Worm (Caenorhabditis elegans) whole organism, L2 larva: Measurements from ENCODE around the gene popl-7.

Source experiments
- C34F6.9 ChIP-seq: fragments of 150-350 bp; optimal IDR thresholded peaks from 2 replicates; lab custom pipeline; 2014; ENCODE audit warnings: missing biosample characterization, missing genetic modification characterization
- F13H6.1 ChIP-seq: sonication (generic microtip); optimal IDR thresholded peaks from 2 replicates; lab custom pipeline; 2016; ENCODE audit warnings: missing genetic modification characterization, missing compliant biosample characterization
- Y55F3AM.14 ChIP-seq: fragments of 200-800 bp; sonication (Bioruptor generic); optimal IDR thresholded peaks from 2 replicates; lab custom pipeline; 2018; ENCODE audit warnings: mild to moderate bottlenecking, missing genetic modification characterization, missing compliant biosample characterization
- ZK546.5 ChIP-seq: sonication (generic microtip); optimal IDR thresholded peaks from 2 replicates; lab custom pipeline; 2017; ENCODE audit warnings: missing biosample characterization, missing genetic modification characterization
- aly-2 ChIP-seq: fragments of 150-350 bp; optimal IDR thresholded peaks from 2 replicates; lab custom pipeline; 2014; ENCODE audit warnings: missing biosample characterization, missing genetic modification characterization
- ama-1 ChIP-seq: fragments of 150-350 bp; optimal IDR thresholded peaks from 2 replicates; lab custom pipeline; 2018; ENCODE audit warnings: inconsistent platforms
- ceh-16 ChIP-seq: fragments of 150-350 bp; optimal IDR thresholded peaks from 2 replicates; lab custom pipeline; 2014; ENCODE audit warnings: missing biosample characterization, missing genetic modification characterization
- crh-2 ChIP-seq: sonication (generic microtip); optimal IDR thresholded peaks from 2 replicates; lab custom pipeline; 2017; ENCODE audit warnings: missing biosample characterization, missing genetic modification characterization
- dmd-4 ChIP-seq: sonication (generic microtip); optimal IDR thresholded peaks from 2 replicates; lab custom pipeline; 2017; ENCODE audit warnings: missing biosample characterization, missing genetic modification characterization
- egl-27 ChIP-seq: sonication (generic microtip); optimal IDR thresholded peaks from 3 replicates; lab custom pipeline; 2017; ENCODE audit warnings: missing biosample characterization, missing genetic modification reagents, missing genetic modification characterization
- elt-3 ChIP-seq: sonication (generic microtip); optimal IDR thresholded peaks from 2 replicates; lab custom pipeline; 2017; ENCODE audit warnings: missing biosample characterization, missing genetic modification characterization
- fos-1 ChIP-seq: fragments of 150-350 bp; optimal IDR thresholded peaks from 2 replicates; lab custom pipeline; 2014; ENCODE audit warnings: missing biosample characterization, missing genetic modification characterization
- gmeb-1 ChIP-seq: fragments of 150-350 bp; optimal IDR thresholded peaks from 2 replicates; lab custom pipeline; 2014; ENCODE audit warnings: missing biosample characterization, missing genetic modification characterization
- lin-13 ChIP-seq: fragments of 150-350 bp; optimal IDR thresholded peaks from 2 replicates; lab custom pipeline; 2014; ENCODE audit warnings: missing biosample characterization, missing genetic modification reagents, missing genetic modification characterization
- lsy-2 ChIP-seq, 2 experiments: fragments of 150-350 bp in 1 of 2; sonication (generic microtip) in 1 of 2; optimal IDR thresholded peaks; 2 replicates each; lab custom pipeline; 2014 to 2017; ENCODE audit warnings: missing biosample characterization in 2 of 2, missing genetic modification characterization in 2 of 2
- mdl-1 ChIP-seq, 2 experiments: fragments of 150-350 bp in 1 of 2; sonication (generic microtip) in 1 of 2; optimal IDR thresholded peaks; 2 replicates each; lab custom pipeline; 2017; ENCODE audit warnings: missing biosample characterization in 2 of 2, missing genetic modification characterization in 2 of 2
- nhr-10 ChIP-seq: sonication (generic microtip); optimal IDR thresholded peaks from 2 replicates; lab custom pipeline; 2017; ENCODE audit warnings: missing biosample characterization, missing genetic modification characterization
- nhr-12 ChIP-seq: fragments of 150-350 bp; optimal IDR thresholded peaks from 2 replicates; lab custom pipeline; 2014; ENCODE audit warnings: missing biosample characterization, missing genetic modification characterization
- nhr-129 ChIP-seq: fragments of 150-350 bp; optimal IDR thresholded peaks from 2 replicates; lab custom pipeline; 2014; ENCODE audit warnings: missing biosample characterization, missing genetic modification characterization
- nhr-21 ChIP-seq: fragments of 150-350 bp; optimal IDR thresholded peaks from 2 replicates; lab custom pipeline; 2014; ENCODE audit warnings: missing biosample characterization, missing genetic modification characterization
- nhr-23 ChIP-seq: fragments of 150-350 bp; optimal IDR thresholded peaks from 2 replicates; lab custom pipeline; 2014; ENCODE audit warnings: missing biosample characterization, missing genetic modification reagents, missing genetic modification characterization
- nhr-25 ChIP-seq: fragments of 150-350 bp; sonication (generic microtip); optimal IDR thresholded peaks from 3 replicates; lab custom pipeline; 2014; ENCODE audit warnings: missing biosample characterization, missing genetic modification characterization
- nhr-6 ChIP-seq: fragments of 150-350 bp; optimal IDR thresholded peaks from 2 replicates; lab custom pipeline; 2014; ENCODE audit warnings: missing biosample characterization, missing genetic modification characterization
- nhr-77 ChIP-seq: fragments of 150-350 bp; optimal IDR thresholded peaks from 2 replicates; lab custom pipeline; 2014; ENCODE audit warnings: missing biosample characterization, missing genetic modification characterization
- peb-1 ChIP-seq: fragments of 150-350 bp; optimal IDR thresholded peaks from 2 replicates; lab custom pipeline; 2014; ENCODE audit warnings: missing biosample characterization, missing genetic modification characterization
- sem-4 ChIP-seq: fragments of 150-350 bp; optimal IDR thresholded peaks from 2 replicates; lab custom pipeline; 2014; ENCODE audit warnings: missing biosample characterization, missing genetic modification reagents, missing genetic modification characterization
- skn-1 ChIP-seq: sonication (generic microtip); optimal IDR thresholded peaks from 2 replicates; lab custom pipeline; 2017; ENCODE audit warnings: missing biosample characterization, missing genetic modification characterization
- sma-3 ChIP-seq: sonication (generic microtip); optimal IDR thresholded peaks from 2 replicates; lab custom pipeline; 2016; ENCODE audit warnings: missing genetic modification reagents, missing genetic modification characterization, missing compliant biosample characterization
- sma-9 ChIP-seq, 2 experiments: fragments of 150-350 bp in 1 of 2; sonication (generic microtip) in 1 of 2; optimal IDR thresholded peaks; 2 replicates each; lab custom pipeline; 2014 to 2016; ENCODE audit warnings: missing genetic modification characterization in 2 of 2, mild to moderate bottlenecking in 1 of 2, missing biosample characterization in 1 of 2, missing compliant biosample characterization in 1 of 2, missing genetic modification reagents in 1 of 2, moderate library complexity in 1 of 2
- unc-39 ChIP-seq: fragments of 150-350 bp; optimal IDR thresholded peaks from 2 replicates; lab custom pipeline; 2014; ENCODE audit warnings: missing biosample characterization, missing genetic modification characterization
- unc-55 ChIP-seq: fragments of 150-350 bp; sonication (generic microtip); optimal IDR thresholded peaks from 3 replicates; lab custom pipeline; 2014; ENCODE audit warnings: missing biosample characterization, missing genetic modification reagents, missing genetic modification characterization
- unc-62 ChIP-seq: fragments of 150-350 bp; optimal IDR thresholded peaks from 2 replicates; lab custom pipeline; 2014; ENCODE audit warnings: missing biosample characterization, missing genetic modification reagents, missing genetic modification characterization
- zag-1 ChIP-seq: fragments of 150-350 bp; optimal IDR thresholded peaks from 2 replicates; lab custom pipeline; 2014; ENCODE audit warnings: missing biosample characterization, missing genetic modification characterization
- ztf-1 ChIP-seq: fragments of 200-800 bp; sonication (Bioruptor generic); conservative IDR thresholded peaks from 2 replicates; pipeline ENCODE4 v1.3.6; 2022; ENCODE audit warnings: missing genetic modification characterization, missing compliant biosample characterization
- ztf-11 ChIP-seq: sonication (generic microtip); optimal IDR thresholded peaks from 2 replicates; lab custom pipeline; 2017; ENCODE audit warnings: missing biosample characterization, missing genetic modification characterization
- ztf-4 ChIP-seq: fragments of 150-350 bp; optimal IDR thresholded peaks from 2 replicates; lab custom pipeline; 2014; ENCODE audit warnings: missing biosample characterization, missing genetic modification characterization

The popl-7 gene

DNA sequence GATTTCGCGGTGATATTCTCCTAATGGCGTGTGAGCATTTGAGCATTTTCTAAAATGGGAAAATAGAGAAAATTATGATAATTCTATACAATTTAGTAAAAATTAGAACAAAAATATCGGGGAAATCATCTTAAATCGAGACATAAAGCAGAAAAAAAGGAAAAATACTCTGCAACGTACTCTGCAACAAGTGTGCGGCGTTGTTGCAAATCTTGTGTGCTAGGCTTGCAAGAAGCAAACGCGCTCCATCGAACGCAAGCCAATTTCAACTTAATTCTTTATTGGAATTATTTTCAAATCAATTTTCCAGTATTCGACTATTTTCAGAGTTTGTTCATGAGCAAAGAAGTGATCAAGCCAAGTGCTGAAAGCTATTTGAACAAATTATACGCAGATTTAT is 15.6 kb downstream of the popl-7 start, which contains the start of the genes Y62E10A.20, Y62E10A.23 and mdt-9 (continued):
- TF ChIP-seq dmd-4 (tag; lab: Kevin White, UChicago) = no peak
- peak; percentile 45 to 86 for TF ChIP-seq lsy-2 (tag; optimal IDR thresholded peaks at IDR 0.05; lab: Kevin White, UChicago)
- TF ChIP-seq egl-27 = peak; percentile 50
- no peak for TF ChIP-seq ztf-1 (GFP tag; lab: Robert Waterston, UW)
- peak; percentile 32 for TF ChIP-seq fos-1 (tag; lab: Kevin White, UChicago)

ce11 chrIV:13386903-13387302 is 16.4 kb downstream of the popl-7 start, which contains the start of gene lsm-3:
TSS of gene lsm-3 (plus strand) at chrIV:13387203.
- no peak for TF ChIP-seq unc-62 (GFP tag; lab: Kevin White, UChicago)
- TF ChIP-seq lin-13 (GFP tag; lab: Kevin White, UChicago) = no peak
- TF ChIP-seq sma-9 (GFP tag; optimal IDR thresholded peaks at IDR 0.05; lab: Kevin White, UChicago) = no peak
- TF ChIP-seq sma-9 (tag; optimal IDR thresholded peaks at IDR 0.05; lab: Kevin White, UChicago) = no peak
- TF ChIP-seq peb-1 (tag; lab: Kevin White, UChicago) = no peak
- no peak for TF ChIP-seq C34F6.9 (tag; lab: Kevin White, UChicago)
- TF ChIP-seq zag-1 (tag; lab: Kevin White, UChicago) = no peak
- no peak for TF ChIP-seq unc-39 (tag; lab: Kevin White, UChicago)
- no peak for TF ChIP-seq mdl-1 (tag; optimal IDR thresholded peaks at IDR 0.05; lab: Kevin White, UChicago)
- TF ChIP-seq ztf-11 (tag; lab: Kevin White, UChicago) = no peak
- no peak for TF ChIP-seq ceh-16 (tag; lab: Kevin White, UChicago)
- no peak for TF ChIP-seq skn-1 (tag; lab: Kevin White, UChicago)
- no peak for TF ChIP-seq ZK546.5 (tag; lab: Kevin White, UChicago)
- no peak for TF ChIP-seq nhr-21

DNA sequence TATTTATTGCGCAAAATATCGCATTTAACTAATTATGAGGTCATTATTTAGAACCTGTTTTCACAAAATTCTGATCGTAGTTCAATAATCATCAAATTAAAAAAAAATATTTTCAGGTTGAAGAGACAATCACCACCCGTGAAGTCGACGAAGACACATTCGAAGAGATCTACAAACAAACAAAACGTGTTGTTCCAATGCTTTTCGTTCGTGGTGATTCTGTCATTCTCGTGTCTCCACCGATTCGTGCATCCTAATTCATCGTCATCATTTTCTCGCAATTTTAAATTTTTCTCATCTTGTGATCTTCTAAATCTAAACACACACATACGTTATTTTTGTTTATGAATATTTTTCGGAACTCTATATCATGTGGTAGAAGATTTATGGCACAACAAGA is 18.3 kb downstream of the popl-7 start:
- TF ChIP-seq crh-2 (tag; lab: Kevin White, UChicago) (peak; percentile 9), nhr-23 (tag; lab: Kevin White, UChicago) (no peak), nhr-10 (tag; lab: Kevin White, UChicago) (no peak), nhr-21 (peak; percentile 84), nhr-129 (peak; percentile 16), ztf-4 (tag; lab: Kevin White, UChicago) (no peak), nhr-12 (tag; lab: Kevin White, UChicago) (no peak), aly-2 (tag; lab: Kevin White, UChicago) (no peak), Y55F3AM.14 (peak; percentile 57), nhr-25 (tag; lab: Kevin White, UChicago) (peak; percentile 48), gmeb-1 (peak; percentile 40), ama-1 (lab: Kevin White, UChicago) (peak; percentile 44), nhr-6 (tag; lab: Kevin White, UChicago) (peak; percentile 28), ceh-16 (tag; lab: Kevin White, UChicago) (no peak), unc-55 (GFP tag; lab: Kevin White, UChicago) (peak; percentile 7), lsy-2 (tag; optimal IDR thresholded peaks at IDR 0.05; lab: Kevin White, UChicago) (peak in 1 of 2 experiments; percentile 3)

DNA sequence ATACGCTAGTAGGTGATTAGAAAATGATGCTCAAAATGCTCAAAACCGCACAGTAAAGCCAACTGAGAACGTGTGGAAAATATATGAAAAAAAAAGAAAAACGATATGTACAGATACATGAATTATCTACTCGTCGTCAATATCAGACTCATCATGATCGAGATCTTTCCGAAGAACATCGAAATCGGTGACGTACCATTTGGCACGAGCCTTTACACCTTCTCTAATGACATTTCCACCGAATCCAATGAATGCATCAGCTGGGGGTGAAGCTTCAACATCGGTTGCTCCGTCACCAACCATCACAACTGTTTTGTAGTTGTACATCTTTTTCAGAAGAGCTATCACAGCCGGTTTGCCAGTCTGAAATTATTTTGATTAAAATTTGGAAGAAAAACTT is 18.7 kb downstream of the popl-7 start:
- TF ChIP-seq dmd-4 (tag; lab: Kevin White, UChicago) (no peak), ztf-1 (GFP tag; lab: Robert Waterston, UW) (0 out of 2 replicates have a peak, but pooled peaks have one; percentile 77)

ce11 chrIV:13390770-13391169 is 20.3 kb downstream of the popl-7 start:
- TF ChIP-seq sma-3 (GFP tag; lab: Kevin White, UChicago) = no peak
- TF ChIP-seq nhr-129 = peak; percentile 8

DNA sequence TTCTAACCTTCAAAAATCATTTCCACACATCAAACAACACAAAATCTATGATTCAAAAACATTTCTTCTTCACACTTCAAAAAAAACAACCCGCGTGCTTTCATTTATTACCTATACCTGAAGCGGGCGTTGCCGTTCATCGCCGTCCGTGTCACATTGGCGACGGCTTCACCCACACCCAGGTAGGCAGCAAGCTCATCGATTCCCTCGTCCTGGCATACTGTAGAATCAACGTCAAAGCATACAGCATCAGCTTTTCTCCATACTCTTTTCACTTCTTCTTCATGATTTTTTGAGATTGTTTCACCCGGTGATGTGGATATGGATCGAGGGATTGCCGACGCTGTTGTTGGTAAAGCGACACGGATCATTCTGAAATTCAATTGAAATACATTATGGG is 21.7 kb downstream of the popl-7 start:
- TF ChIP-seq nhr-25 (tag; lab: Kevin White, UChicago) (no peak), nhr-10 (tag; lab: Kevin White, UChicago) (no peak), sma-3 (GFP tag; lab: Kevin White, UChicago) (no peak), elt-3 (no peak), Y55F3AM.14 (no peak), sma-9 (GFP tag; optimal IDR thresholded peaks at IDR 0.05; lab: Kevin White, UChicago) (no peak), sma-9 (tag; optimal IDR thresholded peaks at IDR 0.05; lab: Kevin White, UChicago) (no peak), F13H6.1 (tag; lab: Kevin White, UChicago) (no peak), skn-1 (tag; lab: Kevin White, UChicago) (no peak), sem-4 (tag; lab: Kevin White, UChicago) (no peak), nhr-77 (tag; lab: Kevin White, UChicago) (no peak), egl-27 (no peak), lin-13 (GFP tag; lab: Kevin White, UChicago) (no peak), fos-1 (tag; lab: Kevin White, UChicago) (no peak), gmeb-1 (no peak), dmd-4 (tag; lab: Kevin White, UChicago) (no peak), ztf-1 (GFP tag; lab: Robert Waterston, UW) (no peak)
